Fruit fly (Drosophila melanogaster) whole organism, embryonic: ENCODE results near the gene CG14644.

Source experiments
- CG10543 ChIP-seq: fragments of 200-800 bp; sonication (Bioruptor generic); optimal IDR thresholded peaks from 3 replicates; lab custom pipeline; 2017; ENCODE audit warnings: missing biosample characterization, mild to moderate bottlenecking, missing genetic modification characterization, moderate library complexity
- Pdp1 ChIP-seq, 2 experiments: fragments of 200-800 bp; sonication (Bioruptor generic); optimal IDR thresholded peaks; 3 replicates each; lab custom pipeline; 2016; ENCODE audit warnings: missing biosample characterization in 2 of 2, missing genetic modification characterization in 2 of 2, mild to moderate bottlenecking in 1 of 2, moderate library complexity in 1 of 2
- ind ChIP-seq: fragments of 200-800 bp; sonication (Bioruptor generic); optimal IDR thresholded peaks from 3 replicates; lab custom pipeline; 2016; ENCODE audit warnings: missing biosample characterization, missing genetic modification characterization
- vfl ChIP-seq: fragments of 200-800 bp; sonication (Bioruptor generic); optimal IDR thresholded peaks from 2 replicates; lab custom pipeline; 2016; ENCODE audit warnings: missing biosample characterization, missing genetic modification characterization

dm6 chr3R:4233018-4233385 is 19.8 kb downstream of the CG14644 start, which contains the start of gene abs:
- TF ChIP-seq vfl (GFP tag; lab: Kevin White, UChicago) (no peak), Pdp1 (GFP tag; optimal IDR thresholded peaks at IDR 0.05; lab: Kevin White, UChicago) (no peak), ind (GFP tag; lab: Kevin White, UChicago) (no peak), CG10543 (GFP tag; lab: Kevin White, UChicago) (no peak)
